Worm (Caenorhabditis elegans) whole organism, young adult: ENCODE data around the gene F36G3.3.

ENCODE experiments used
- C06A6.2 ChIP-seq: fragments of 200-800 bp; sonication (Bioruptor generic); conservative IDR thresholded peaks from 2 replicates; pipeline ENCODE4 v1.3.6; 2022; ENCODE audit warnings: missing genetic modification characterization, missing compliant biosample characterization
- F37B4.10 ChIP-seq: fragments of 200-800 bp; sonication (Bioruptor generic); IDR thresholded peaks from 2 replicates; pipeline ENCODE4 v1.3.6; 2022; ENCODE audit warnings: missing genetic modification characterization, missing compliant biosample characterization
- akir-1 ChIP-seq: fragments of 200-800 bp; sonication (Bioruptor generic); optimal IDR thresholded peaks from 2 replicates; lab custom pipeline; 2018; ENCODE audit warnings: mild to moderate bottlenecking, missing genetic modification characterization, moderate library complexity, missing compliant biosample characterization
- ama-1 ChIP-seq, 3 experiments: fragments of 150-350 bp in 1 of 3; sonication (generic microtip) in 2 of 3; optimal IDR thresholded peaks; 2 replicates each; lab custom pipeline; 2014 to 2018; ENCODE audit warnings: missing biosample characterization in 2 of 3, missing genetic modification characterization in 2 of 3, missing genetic modification reagents in 2 of 3
- bed-1 ChIP-seq: fragments of 200-800 bp; sonication (Bioruptor generic); IDR thresholded peaks from 2 replicates; pipeline ENCODE4 v1.3.6; 2022; ENCODE audit warnings: missing genetic modification reagents, missing genetic modification characterization, missing compliant biosample characterization
- die-1 ChIP-seq: sonication (generic microtip); optimal IDR thresholded peaks from 2 replicates; lab custom pipeline; 2016; ENCODE audit warnings: missing genotype, mild to moderate bottlenecking, missing genetic modification characterization, missing compliant biosample characterization
- mes-4 ChIP-seq: sonication (generic microtip); optimal IDR thresholded peaks from 2 replicates; lab custom pipeline; 2016; ENCODE audit warnings: missing genotype, missing genetic modification characterization, missing compliant biosample characterization
- nfya-1 ChIP-seq: sonication (generic microtip); optimal IDR thresholded peaks from 2 replicates; lab custom pipeline; 2017; ENCODE audit warnings: antibody characterized with exemption, missing compliant biosample characterization, missing genetic modification characterization, borderline replicate concordance; ENCODE audit not compliant: insufficient read depth
- repo-1 ChIP-seq: sonication (generic microtip); optimal IDR thresholded peaks from 2 replicates; lab custom pipeline; 2017; ENCODE audit warnings: mild to moderate bottlenecking, missing genetic modification characterization, missing compliant biosample characterization
- snpc-4 ChIP-seq, 5 experiments: fragments of 150-350 bp in 1 of 5; sonication (generic microtip) in 4 of 5; optimal IDR thresholded peaks; 2 replicates each; lab custom pipeline; 2014 to 2018; ENCODE audit warnings: missing genetic modification characterization in 5 of 5, missing biosample characterization in 3 of 5, antibody characterized with exemption in 2 of 5, mild to moderate bottlenecking in 2 of 5, missing compliant biosample characterization in 2 of 5, missing genotype in 2 of 5, moderate library complexity in 2 of 5, missing genetic modification reagents in 1 of 5
- tlf-1 ChIP-seq: fragments of 200-800 bp; sonication (Bioruptor generic); optimal IDR thresholded peaks from 2 replicates; lab custom pipeline; 2018; ENCODE audit warnings: mild to moderate bottlenecking, missing genetic modification characterization, missing compliant biosample characterization
- unc-62 ChIP-seq: fragments of 150-350 bp; optimal IDR thresholded peaks from 2 replicates; lab custom pipeline; 2014; ENCODE audit warnings: missing biosample characterization, missing genetic modification reagents, missing genetic modification characterization

DNA sequence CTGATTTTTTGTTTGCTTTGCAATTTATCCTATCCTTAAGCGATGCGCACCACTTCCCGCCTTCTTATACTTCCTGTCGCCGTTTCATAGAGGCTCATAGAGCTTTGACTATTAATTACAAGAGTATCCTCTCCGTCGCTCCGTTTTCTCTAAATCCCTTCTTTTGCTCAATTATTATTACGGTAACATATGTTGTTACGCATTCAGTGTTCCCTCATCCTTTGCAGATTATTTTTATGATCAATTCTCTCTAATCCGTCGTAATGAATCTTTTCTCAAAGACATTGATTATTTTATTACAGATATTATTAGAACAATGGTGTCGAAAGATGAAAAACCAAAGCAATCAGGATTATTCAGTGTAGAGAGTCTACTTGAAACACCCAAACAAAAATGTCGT is 48.3 kb downstream of the F36G3.3 start, which contains the start of gene vab-15:
- TF ChIP-seq snpc-4 (GFP tag; optimal IDR thresholded peaks at IDR 0.05; lab: Kevin White, UChicago) (no peak), snpc-4 (tag; optimal IDR thresholded peaks at IDR 0.05; lab: Kevin White, UChicago) (no peak), F37B4.10 (GFP tag; lab: Robert Waterston, UW) (no peak), ama-1 (optimal IDR thresholded peaks at IDR 0.05; lab: Kevin White, UChicago) (no peak), ama-1 (GFP tag; optimal IDR thresholded peaks at IDR 0.05; lab: Kevin White, UChicago) (no peak), mes-4 (tag; lab: Kevin White, UChicago) (no peak), nfya-1 (tag; lab: Kevin White, UChicago) (no peak), bed-1 (GFP tag; lab: Robert Waterston, UW) (no peak), unc-62 (no peak), die-1 (tag; lab: Kevin White, UChicago) (no peak), tlf-1 (GFP tag; lab: Kevin White, UChicago) (no peak), akir-1 (GFP tag; lab: Kevin White, UChicago) (no peak), repo-1 (no peak), C06A6.2 (GFP tag; lab: Robert Waterston, UW) (no peak)
